Fruit fly (Drosophila melanogaster): ENCODE measurements around the gene meigo.

dm6 chr3R:21158643-21159042, 20.6 kb downstream of the meigo start:
- TF ChIP-seq CG10669 (GFP tag; optimal IDR thresholded peaks at IDR 0.05) (no peak), CG7368 (GFP tag; optimal IDR thresholded peaks at IDR 0.05) (no peak), esn (GFP tag; optimal IDR thresholded peaks at IDR 0.05) (no peak), vri (GFP tag; optimal IDR thresholded peaks at IDR 0.05) (no peak), Blimp-1 (GFP tag; optimal IDR thresholded peaks at IDR 0.05) (no peak), net (GFP tag; optimal IDR thresholded peaks at IDR 0.05) (no peak), Smox (GFP tag; optimal IDR thresholded peaks at IDR 0.05) (no peak), Sox14 (GFP tag; optimal IDR thresholded peaks at IDR 0.05) (no peak), CG11762 (GFP tag; optimal IDR thresholded peaks at IDR 0.05; ENCODE audit: insufficient read depth) (no peak), CG6854 (GFP tag; optimal IDR thresholded peaks at IDR 0.05) (no peak)

Measured in whole organism, prepupa.